Fruit fly (Drosophila melanogaster) whole organism, wandering third instar larva: Measurements from ENCODE around the gene CG9784.

Experiments used
- Myc ChIP-seq: fragments of >200 bp; optimal IDR thresholded peaks from 2 replicates; lab custom pipeline; 2017
- OdsH ChIP-seq: fragments of 200-800 bp; sonication (Bioruptor generic); optimal IDR thresholded peaks from 2 replicates; lab custom pipeline; 2016; ENCODE audit warnings: missing biosample characterization, mild to moderate bottlenecking, missing genetic modification characterization
- Vsx2 ChIP-seq: fragments of 200-300, 225-300 bp; sonication (Bioruptor generic); optimal IDR thresholded peaks from 2 replicates; lab custom pipeline; 2018; ENCODE audit warnings: missing biosample characterization, missing genetic modification characterization; ENCODE audit not compliant: partially characterized antibody
- ey ChIP-seq: fragments of 200-800 bp; sonication (Bioruptor generic); optimal IDR thresholded peaks from 2 replicates; lab custom pipeline; 2016; ENCODE audit warnings: missing biosample characterization, missing genetic modification characterization
- h ChIP-seq: fragments of 200-800 bp; sonication (Bioruptor generic); optimal IDR thresholded peaks from 3 replicates; lab custom pipeline; 2016; ENCODE audit warnings: missing biosample characterization, mild to moderate bottlenecking, missing genetic modification characterization
- jim ChIP-seq: fragments of 175-275, 200-325 bp; sonication (Bioruptor generic); optimal IDR thresholded peaks from 2 replicates; lab custom pipeline; 2016; ENCODE audit warnings: missing biosample characterization, mild to moderate bottlenecking, missing genetic modification characterization
- rgr ChIP-seq: fragments of 200-800 bp; sonication (Bioruptor generic); optimal IDR thresholded peaks from 3 replicates; lab custom pipeline; 2016; ENCODE audit warnings: missing biosample characterization, mild to moderate bottlenecking, missing genetic modification characterization
- usp ChIP-seq: fragments of >200 bp; optimal IDR thresholded peaks from 2 replicates; lab custom pipeline; 2017; ENCODE audit warnings: missing biosample characterization, missing genetic modification characterization

- no peak for TF ChIP-seq h (GFP tag; lab: Kevin White, UChicago)
- no peak for TF ChIP-seq OdsH (GFP tag; lab: Kevin White, UChicago)
- TF ChIP-seq jim (GFP tag; lab: Kevin White, UChicago) = no peak
- TF ChIP-seq rgr (GFP tag; lab: Kevin White, UChicago) = no peak
- TF ChIP-seq ey (GFP tag; lab: Kevin White, UChicago) = no peak
- no peak for TF ChIP-seq usp (GFP tag; lab: Kevin White, UChicago)
- no peak for TF ChIP-seq Vsx2 (GFP tag; lab: Kevin White, UChicago)
- no peak for TF ChIP-seq Myc (lab: Kevin White, UChicago)
These were observed 42.0 kb upstream of the CG9784 start for dm6 chrX:16641101-16641420.
